Fruit fly (Drosophila melanogaster) whole organism, embryonic: ENCODE measurements around the gene CG15247.

Experiments
- Atf-2 ChIP-seq: fragments of 200-800 bp; sonication (Bioruptor generic); optimal IDR thresholded peaks from 2 replicates; lab custom pipeline; 2016; ENCODE audit warnings: missing biosample characterization, missing genetic modification characterization
- Atf3 ChIP-seq: fragments of 200-800 bp; sonication (Bioruptor generic); optimal IDR thresholded peaks from 3 replicates; lab custom pipeline; 2016; ENCODE audit warnings: missing biosample characterization, missing genetic modification characterization
- Atf6 ChIP-seq: fragments of 200-800 bp; sonication (Bioruptor generic); IDR thresholded peaks from 2 replicates; pipeline ENCODE4 v1.3.6; 2022; ENCODE audit warnings: missing biosample characterization, missing genetic modification characterization
- CG10321 ChIP-seq: fragments of 200-800 bp; sonication (Bioruptor generic); IDR thresholded peaks from 2 replicates; pipeline ENCODE4 v1.3.6; 2022; ENCODE audit warnings: missing biosample characterization, missing genetic modification characterization
- CG11504 ChIP-seq: fragments of 200-800 bp; sonication (Bioruptor generic); optimal IDR thresholded peaks from 3 replicates; lab custom pipeline; 2019; ENCODE audit warnings: missing biosample characterization, mild to moderate bottlenecking, missing genetic modification characterization, moderate library complexity
- CG13624 ChIP-seq: fragments of 200-800 bp; sonication (Bioruptor generic); optimal IDR thresholded peaks from 2 replicates; lab custom pipeline; 2016; ENCODE audit warnings: missing biosample characterization, missing genetic modification characterization
- CG13775 ChIP-seq: fragments of 200-800 bp; sonication (Bioruptor generic); optimal IDR thresholded peaks from 3 replicates; lab custom pipeline; 2017; ENCODE audit warnings: missing biosample characterization, mild to moderate bottlenecking, missing genetic modification characterization
- CG14441 ChIP-seq: fragments of 200-800 bp; sonication (Bioruptor generic); IDR thresholded peaks from 2 replicates; pipeline ENCODE4 v1.3.6; 2022; ENCODE audit warnings: missing biosample characterization, missing genetic modification characterization
- CG16863 ChIP-seq: fragments of 200-800 bp; sonication (Bioruptor generic); optimal IDR thresholded peaks from 3 replicates; lab custom pipeline; 2016; ENCODE audit warnings: missing biosample characterization, missing genetic modification characterization
- CG18262 ChIP-seq: fragments of 200-800 bp; optimal IDR thresholded peaks from 3 replicates; lab custom pipeline; 2019; ENCODE audit warnings: missing biosample characterization, mild to moderate bottlenecking, missing genetic modification characterization, moderate library complexity
- CG18476 ChIP-seq: fragments of 200-800 bp; sonication (Bioruptor generic); optimal IDR thresholded peaks from 2 replicates; lab custom pipeline; 2016; ENCODE audit warnings: missing biosample characterization, mild to moderate bottlenecking, missing genetic modification characterization
- CG2199 ChIP-seq: fragments of 200-800 bp; sonication (Bioruptor generic); IDR thresholded peaks from 3 replicates; pipeline ENCODE4 v1.3.6; 2022; ENCODE audit warnings: missing biosample characterization, missing genetic modification characterization
- CG2678 ChIP-seq: fragments of 200-800 bp; sonication (Bioruptor generic); optimal IDR thresholded peaks from 3 replicates; lab custom pipeline; 2019; ENCODE audit warnings: missing biosample characterization, mild to moderate bottlenecking, missing genetic modification characterization, moderate library complexity
- CG2712 ChIP-seq: fragments of 200-800 bp; optimal IDR thresholded peaks from 3 replicates; lab custom pipeline; 2019; ENCODE audit warnings: missing biosample characterization, mild to moderate bottlenecking, missing genetic modification characterization, moderate library complexity
- CG30020 ChIP-seq: fragments of 200-800 bp; optimal IDR thresholded peaks from 2 replicates; lab custom pipeline; 2019; ENCODE audit warnings: missing biosample characterization, mild to moderate bottlenecking, missing genetic modification characterization, moderate library complexity
- CG3995 ChIP-seq: fragments of 200-800 bp; sonication (Bioruptor generic); optimal IDR thresholded peaks from 3 replicates; lab custom pipeline; 2016; ENCODE audit warnings: missing biosample characterization, missing genetic modification characterization
- CG4424 ChIP-seq: fragments of 200-800 bp; sonication (Bioruptor generic); optimal IDR thresholded peaks from 3 replicates; lab custom pipeline; 2016; ENCODE audit warnings: missing biosample characterization, missing genetic modification characterization
- CG7786 ChIP-seq: fragments of 200-800 bp; sonication (Bioruptor generic); optimal IDR thresholded peaks from 2 replicates; lab custom pipeline; 2016; ENCODE audit warnings: missing biosample characterization, missing genetic modification characterization
- CG7839 ChIP-seq: fragments of 200-800 bp; sonication (Bioruptor generic); optimal IDR thresholded peaks from 3 replicates; lab custom pipeline; 2018; ENCODE audit warnings: missing biosample characterization, mild to moderate bottlenecking, missing genetic modification characterization, moderate library complexity
- CG9727 ChIP-seq: fragments of 200-800 bp; sonication (Bioruptor generic); optimal IDR thresholded peaks from 3 replicates; lab custom pipeline; 2017; ENCODE audit warnings: missing biosample characterization, mild to moderate bottlenecking, missing genetic modification characterization
- CG9797 ChIP-seq: fragments of 200-800 bp; sonication (Bioruptor generic); optimal IDR thresholded peaks from 3 replicates; lab custom pipeline; 2018; ENCODE audit warnings: missing biosample characterization, mild to moderate bottlenecking, missing genetic modification characterization
- CG9932 ChIP-seq: fragments of 200-800 bp; sonication (Bioruptor generic); IDR thresholded peaks from 2 replicates; pipeline ENCODE4 v1.3.6; 2022; ENCODE audit warnings: missing biosample characterization, missing genetic modification characterization
- Dfd ChIP-seq, 2 experiments: fragments of >200 bp; optimal IDR thresholded peaks; 2 replicates each; lab custom pipeline; 2017; ENCODE audit warnings: missing biosample characterization in 2 of 2, missing genetic modification characterization in 2 of 2
- Ets65A ChIP-seq: fragments of 200-800 bp; sonication (Bioruptor generic); peaks from one replicate; lab custom pipeline; 2016; ENCODE audit warnings: missing biosample characterization, missing genetic modification characterization
- Fer1 ChIP-seq: fragments of 200-800 bp; sonication (Bioruptor generic); optimal IDR thresholded peaks from 2 replicates; lab custom pipeline; 2017; ENCODE audit warnings: missing biosample characterization, mild to moderate bottlenecking, missing genetic modification characterization
- Fer3 ChIP-seq: fragments of 200-800 bp; sonication (Bioruptor generic); optimal IDR thresholded peaks from 2 replicates; lab custom pipeline; 2018; ENCODE audit warnings: missing biosample characterization, mild to moderate bottlenecking, missing genetic modification characterization, moderate library complexity
- Hr78 ChIP-seq, 2 experiments: fragments of 200-800 bp in 1 of 2; fragments of >200 bp in 1 of 2; sonication (Bioruptor generic) in 1 of 2; optimal IDR thresholded peaks; 2 replicates each; lab custom pipeline; 2017 to 2019; ENCODE audit warnings: missing biosample characterization in 2 of 2, missing genetic modification characterization in 2 of 2, mild to moderate bottlenecking in 1 of 2, moderate library complexity in 1 of 2
- Meics ChIP-seq: fragments of 200-800 bp; sonication (Bioruptor generic); optimal IDR thresholded peaks from 2 replicates; lab custom pipeline; 2017; ENCODE audit warnings: missing biosample characterization, mild to moderate bottlenecking, missing genetic modification characterization
- Oli ChIP-seq: fragments of 200-800 bp; sonication (Bioruptor generic); optimal IDR thresholded peaks from 2 replicates; lab custom pipeline; 2018; ENCODE audit warnings: missing biosample characterization, mild to moderate bottlenecking, missing genetic modification characterization, moderate library complexity
- Opbp ChIP-seq: fragments of 200-800 bp; sonication (Bioruptor generic); IDR thresholded peaks from 3 replicates; pipeline ENCODE4 v1.3.6; 2022; ENCODE audit warnings: missing biosample characterization, missing genetic modification characterization; ENCODE audit not compliant: partially characterized antibody
- Tbp ChIP-seq: fragments of >200 bp; optimal IDR thresholded peaks from 2 replicates; lab custom pipeline; 2018; ENCODE audit warnings: missing biosample characterization, missing genetic modification characterization
- Usf ChIP-seq: fragments of 200-800 bp; sonication (Bioruptor generic); optimal IDR thresholded peaks from 2 replicates; lab custom pipeline; 2017; ENCODE audit warnings: missing genotype, missing biosample characterization, missing genetic modification characterization
- ase ChIP-seq: fragments of 200-800 bp; sonication (Bioruptor generic); IDR thresholded peaks from 3 replicates; pipeline ENCODE4 v1.3.6; 2022; ENCODE audit warnings: missing biosample characterization, missing genetic modification characterization
- bab2 ChIP-seq: fragments of 200-800 bp; sonication (Bioruptor generic); optimal IDR thresholded peaks from 2 replicates; lab custom pipeline; 2016; ENCODE audit warnings: missing biosample characterization, missing genetic modification characterization
- corto ChIP-seq: fragments of 200-800 bp; sonication (Bioruptor generic); optimal IDR thresholded peaks from 2 replicates; lab custom pipeline; 2016; ENCODE audit warnings: missing biosample characterization, mild to moderate bottlenecking, missing genetic modification characterization, moderate library complexity
- croc ChIP-seq: fragments of 200-800 bp; sonication (Bioruptor generic); conservative IDR thresholded peaks from 3 replicates; pipeline ENCODE4 v1.3.6; 2022; ENCODE audit warnings: missing biosample characterization, missing genetic modification characterization
- dan ChIP-seq: fragments of 200-800 bp; sonication (Bioruptor generic); IDR thresholded peaks from 2 replicates; pipeline ENCODE4 v1.3.6; 2022; ENCODE audit warnings: missing biosample characterization, missing genetic modification characterization
- dysf ChIP-seq: fragments of 200-800 bp; sonication (Bioruptor generic); IDR thresholded peaks from 3 replicates; pipeline ENCODE4 v1.3.6; 2022; ENCODE audit warnings: missing biosample characterization, missing genetic modification characterization
- ftz-f1 ChIP-seq: fragments of 200-800 bp; sonication (Bioruptor generic); optimal IDR thresholded peaks from 2 replicates; lab custom pipeline; 2016; ENCODE audit warnings: missing biosample characterization, missing genetic modification characterization
- fu2 ChIP-seq: fragments of 200-800 bp; sonication (Bioruptor generic); optimal IDR thresholded peaks from 2 replicates; lab custom pipeline; 2016; ENCODE audit warnings: missing biosample characterization, missing genetic modification characterization
- gem ChIP-seq: fragments of 200-800 bp; sonication (Bioruptor generic); optimal IDR thresholded peaks from 2 replicates; lab custom pipeline; 2019; ENCODE audit warnings: missing biosample characterization, mild to moderate bottlenecking, missing genetic modification characterization, moderate library complexity
- grau ChIP-seq: fragments of 200-800 bp; optimal IDR thresholded peaks from 3 replicates; lab custom pipeline; 2019; ENCODE audit warnings: missing biosample characterization, mild to moderate bottlenecking, missing genetic modification characterization, moderate library complexity
- ken ChIP-seq: fragments of 200-800 bp; sonication (Bioruptor generic); IDR thresholded peaks from 3 replicates; pipeline ENCODE4 v1.3.6; 2022; ENCODE audit warnings: missing biosample characterization, missing genetic modification characterization
- peb ChIP-seq: fragments of 200-800 bp; sonication (Bioruptor generic); IDR thresholded peaks from 2 replicates; pipeline ENCODE4 v1.3.6; 2022; ENCODE audit warnings: missing biosample characterization, missing genetic modification characterization
- prd ChIP-seq, 3 experiments: fragments of >200 bp in 2 of 3; fragments of 200-800 bp in 1 of 3; sonication (Bioruptor generic) in 1 of 3; optimal IDR thresholded peaks in 2 of 3; IDR thresholded peaks in 1 of 3; 2 replicates in 2 of 3; 3 replicates in 1 of 3; pipeline versions ENCODE4 v1.3.6 to Lab custom; 2017 to 2022; ENCODE audit warnings: missing biosample characterization in 1 of 3, missing genetic modification characterization in 1 of 3
- ssp ChIP-seq: fragments of 200-800 bp; sonication (Bioruptor generic); IDR thresholded peaks from 2 replicates; pipeline ENCODE4 v1.3.6; 2022; ENCODE audit warnings: missing biosample characterization, missing genetic modification characterization
- stc ChIP-seq: fragments of 200-800 bp; sonication (Bioruptor generic); IDR thresholded peaks from 2 replicates; pipeline ENCODE4 v1.3.6; 2022; ENCODE audit warnings: missing biosample characterization, missing genetic modification characterization
- tap ChIP-seq: fragments of 200-800 bp; optimal IDR thresholded peaks from 3 replicates; lab custom pipeline; 2019; ENCODE audit warnings: missing biosample characterization, mild to moderate bottlenecking, missing genetic modification characterization, moderate library complexity
- trem ChIP-seq: fragments of 200-800 bp; optimal IDR thresholded peaks from 3 replicates; lab custom pipeline; 2019; ENCODE audit warnings: missing biosample characterization, mild to moderate bottlenecking, missing genetic modification characterization, moderate library complexity
- vvl ChIP-seq: fragments of 200-800 bp; sonication (Bioruptor generic); IDR thresholded peaks from 2 replicates; pipeline ENCODE4 v1.3.6; 2022; ENCODE audit warnings: missing biosample characterization, missing genetic modification characterization

Gene CG15247

dm6 chrX:9911751-9912150, 35.3 kb upstream of the CG15247 start (continued):
- 0 out of 3 replicates have a peak, but pooled peaks have one; percentile 40 for TF ChIP-seq ken (GFP tag; lab: Robert Waterston, UW)
- TF ChIP-seq grau = peak; percentile 5
- no peak for TF ChIP-seq fu2
- no peak for TF ChIP-seq CG18476 (GFP tag; lab: Kevin White, UChicago)
- TF ChIP-seq gem (tag; lab: Kevin White, UChicago) = peak; percentile 61
- TF ChIP-seq CG3995 (GFP tag; lab: Kevin White, UChicago) = no peak
- TF ChIP-seq tap (tag; lab: Kevin White, UChicago) = peak; percentile 41

- TF ChIP-seq CG9727 = no peak
- TF ChIP-seq ftz-f1 (GFP tag; lab: Kevin White, UChicago) = no peak
- no peak for TF ChIP-seq Atf-2 (GFP tag; lab: Kevin White, UChicago)
- TF ChIP-seq dysf (GFP tag; lab: Robert Waterston, UW) = 0 out of 3 replicates have a peak, but pooled peaks have one; percentile 11
- no peak for TF ChIP-seq Atf6 (GFP tag; lab: Robert Waterston, UW)
- no peak for TF ChIP-seq Tbp
- TF ChIP-seq CG9932 (GFP tag; lab: Robert Waterston, UW) = no peak
- no peak for TF ChIP-seq Hr78 (GFP tag; optimal IDR thresholded peaks at IDR 0.05; lab: Kevin White, UChicago)
- TF ChIP-seq fu2 = no peak
- no peak for TF ChIP-seq CG7786 (GFP tag; lab: Kevin White, UChicago)
- no peak for TF ChIP-seq bab2 (GFP tag; lab: Kevin White, UChicago)
- no peak for TF ChIP-seq CG16863 (GFP tag; lab: Kevin White, UChicago)
- no peak for TF ChIP-seq vvl
- TF ChIP-seq prd (optimal IDR thresholded peaks at IDR 0.05; lab: Kevin White, UChicago) = no peak
- TF ChIP-seq prd (GFP tag; IDR thresholded peaks at IDR 0.05; lab: Robert Waterston, UW) = peak; percentile 7; the same call in 1 of the 3 replicates
- no peak for TF ChIP-seq CG13775 (GFP tag; lab: Kevin White, UChicago)
- no peak for TF ChIP-seq CG13624
- no peak for TF ChIP-seq CG14441 (GFP tag; lab: Robert Waterston, UW)
- TF ChIP-seq croc = no peak
- TF ChIP-seq CG9797 (GFP tag; lab: Kevin White, UChicago) = no peak
- TF ChIP-seq CG30020 (tag; lab: Kevin White, UChicago) = no peak
- no peak for TF ChIP-seq ase (GFP tag; lab: Robert Waterston, UW)
- TF ChIP-seq Fer3 (tag; lab: Kevin White, UChicago) = no peak
- TF ChIP-seq dan (GFP tag; lab: Robert Waterston, UW) = no peak
- no peak for TF ChIP-seq corto (GFP tag; lab: Kevin White, UChicago)
- peak; percentile 17 for TF ChIP-seq CG7839 (tag; lab: Kevin White, UChicago)
- no peak for TF ChIP-seq CG2199
- TF ChIP-seq Ets65A (GFP tag; lab: Kevin White, UChicago) = peak; percentile 34
- TF ChIP-seq CG10321 = no peak
- no peak for TF ChIP-seq Meics (GFP tag; lab: Kevin White, UChicago)
- no peak for TF ChIP-seq stc (GFP tag; lab: Robert Waterston, UW)
- TF ChIP-seq CG2712 (tag; lab: Kevin White, UChicago) = peak; percentile 49
- no peak for TF ChIP-seq Atf3 (GFP tag; lab: Kevin White, UChicago)
- TF ChIP-seq Fer1 = no peak
- no peak for TF ChIP-seq Opbp
- peak; percentile 7 for TF ChIP-seq CG2678 (tag; lab: Kevin White, UChicago)
- no peak for TF ChIP-seq Oli (tag; lab: Kevin White, UChicago)
- no peak for TF ChIP-seq ssp (GFP tag; lab: Robert Waterston, UW)
- TF ChIP-seq trem (tag; lab: Kevin White, UChicago) = no peak
- no peak for TF ChIP-seq CG18262 (tag; lab: Kevin White, UChicago)
- no peak for TF ChIP-seq Usf (GFP tag; lab: Kevin White, UChicago)
- no peak for TF ChIP-seq peb
- TF ChIP-seq CG4424 (GFP tag; lab: Kevin White, UChicago) = no peak
- TF ChIP-seq CG11504 (tag; lab: Kevin White, UChicago) = peak; percentile 13
- TF ChIP-seq Dfd (GFP tag; optimal IDR thresholded peaks at IDR 0.05; lab: Kevin White, UChicago) = no peak
Measured at dm6 chrX:9911026-9911425, 34.6 kb upstream of the CG15247 start, which contains the start of gene CG1986. CG1986 (minus strand) TSS chrX:9911126.
